Worm (Caenorhabditis elegans) whole organism, L1 larva: ENCODE results near the gene klp-19.

Experiments
- C16A3.4 ChIP-seq: fragments of 150-350 bp; optimal IDR thresholded peaks from 2 replicates; lab custom pipeline; 2014; ENCODE audit warnings: missing biosample characterization, missing genetic modification characterization
- egl-27 ChIP-seq, 2 experiments: fragments of 150-350 bp in 1 of 2; sonication (generic microtip); optimal IDR thresholded peaks; 3 replicates each; lab custom pipeline; 2017 to 2018; ENCODE audit warnings: missing biosample characterization in 2 of 2, missing genetic modification characterization in 2 of 2, missing genetic modification reagents in 2 of 2
- pqm-1 ChIP-seq: sonication (generic microtip); optimal IDR thresholded peaks from 3 replicates; lab custom pipeline; 2017; ENCODE audit warnings: missing biosample characterization, missing genetic modification characterization

DNA sequence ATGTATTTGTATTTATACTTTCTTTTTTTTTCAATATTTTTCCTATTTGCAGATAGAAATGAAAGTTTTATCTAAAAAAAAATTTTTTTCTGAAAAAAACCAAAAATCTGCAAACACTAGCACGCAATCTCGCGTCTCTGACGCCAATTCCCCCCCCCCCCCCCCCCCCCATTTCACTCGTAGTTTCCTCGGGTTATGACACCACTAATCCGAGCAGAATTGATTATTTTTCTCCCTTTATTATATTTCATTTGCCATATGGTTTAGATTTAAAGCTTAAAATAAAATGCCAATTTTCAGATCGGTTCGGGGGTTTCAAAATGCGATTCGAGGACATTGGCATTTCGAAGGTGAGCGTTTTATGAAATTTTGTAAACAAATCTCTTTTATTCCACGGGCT is 39.7 kb upstream of the klp-19 start, which contains the start of gene mtm-6:
- TF ChIP-seq C16A3.4: no peak
- no peak for TF ChIP-seq egl-27 (tag; optimal IDR thresholded peaks at IDR 0.05; lab: Kevin White, UChicago)
- no peak for TF ChIP-seq pqm-1 (tag; lab: Kevin White, UChicago)
